Fruit fly (Drosophila melanogaster) whole organism, prepupa: ENCODE data around the gene sinu.

Experiments
- CG1621 ChIP-seq: fragments of 200-800 bp; sonication (Bioruptor generic); optimal IDR thresholded peaks from 3 replicates; lab custom pipeline; 2018; ENCODE audit warnings: missing biosample characterization, mild to moderate bottlenecking, missing genetic modification characterization
- CG6792 ChIP-seq: fragments of 200-800 bp; sonication (Bioruptor generic); optimal IDR thresholded peaks from 3 replicates; lab custom pipeline; 2016; ENCODE audit warnings: missing biosample characterization, missing genetic modification characterization
- CG7368 ChIP-seq: fragments of 200-800 bp; sonication (Bioruptor generic); optimal IDR thresholded peaks from 3 replicates; lab custom pipeline; 2016; ENCODE audit warnings: missing biosample characterization, missing genetic modification characterization
- Hr39 ChIP-seq: fragments of 200-800 bp; sonication (Bioruptor generic); optimal IDR thresholded peaks from 2 replicates; lab custom pipeline; 2016; ENCODE audit warnings: missing biosample characterization, missing genetic modification characterization
- Sox14 ChIP-seq: fragments of 200-800 bp; sonication (Bioruptor generic); optimal IDR thresholded peaks from 3 replicates; lab custom pipeline; 2016; ENCODE audit warnings: missing biosample characterization, missing genetic modification characterization

DNA sequence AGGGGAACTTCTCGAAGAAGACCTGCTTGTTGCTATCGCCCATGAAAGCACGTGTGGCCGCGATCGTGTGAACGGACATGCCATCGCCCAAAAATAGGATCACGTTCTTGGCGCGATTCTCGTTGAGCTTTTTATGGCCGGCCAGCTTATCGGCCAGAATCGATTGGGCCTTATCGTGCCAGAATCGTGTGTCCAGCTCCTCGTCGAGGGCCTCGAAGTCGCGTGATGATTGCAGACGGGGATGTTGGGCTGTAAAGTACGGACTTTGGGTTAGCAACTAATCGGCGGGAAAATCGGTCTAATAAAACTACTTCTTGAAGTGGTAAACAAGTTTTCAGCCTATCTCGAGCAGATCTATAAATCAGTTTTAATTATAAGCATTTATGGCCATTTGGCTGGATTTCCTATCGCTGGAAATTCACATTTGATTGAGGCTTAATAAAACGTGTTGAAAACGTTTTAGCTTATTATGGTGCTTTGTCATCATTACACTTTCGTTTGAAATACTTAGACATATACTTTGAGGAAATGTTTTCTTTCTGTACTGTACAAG, 32.8 kb upstream of the sinu start:
- TF ChIP-seq CG1621 (tag; lab: Kevin White, UChicago) (no peak), CG7368 (GFP tag; lab: Kevin White, UChicago) (no peak), CG6792 (GFP tag; lab: Kevin White, UChicago) (no peak), Hr39 (no peak), Sox14 (GFP tag; lab: Kevin White, UChicago) (no peak)
